Fruit fly (Drosophila melanogaster) whole organism, wandering third instar larva: Measurements from ENCODE around the gene Flacc.

Experiments used
- GATAd ChIP-seq: sonication (Bioruptor generic); optimal IDR thresholded peaks from 2 replicates; lab custom pipeline; 2016; ENCODE audit warnings: missing biosample characterization, missing genetic modification characterization
- HLH106 ChIP-seq: fragments of 200-800 bp; optimal IDR thresholded peaks from 3 replicates; lab custom pipeline; 2019; ENCODE audit warnings: missing biosample characterization, mild to moderate bottlenecking, missing genetic modification characterization, moderate library complexity
- Mio ChIP-seq: sonication (Bioruptor generic); optimal IDR thresholded peaks from 2 replicates; lab custom pipeline; 2016; ENCODE audit warnings: missing biosample characterization, missing genetic modification characterization
- foxo ChIP-seq, 2 experiments: fragments of 200-800 bp; sonication (Bioruptor generic); optimal IDR thresholded peaks; 2 replicates in 1 of 2; 3 replicates in 1 of 2; lab custom pipeline; 2016 to 2017; ENCODE audit warnings: missing biosample characterization in 2 of 2, missing genetic modification characterization in 2 of 2
- h ChIP-seq: fragments of 200-800 bp; sonication (Bioruptor generic); optimal IDR thresholded peaks from 3 replicates; lab custom pipeline; 2016; ENCODE audit warnings: missing biosample characterization, mild to moderate bottlenecking, missing genetic modification characterization
- psq ChIP-seq: fragments of 200-800 bp; sonication (Bioruptor generic); optimal IDR thresholded peaks from 3 replicates; lab custom pipeline; 2017; ENCODE audit warnings: missing biosample characterization, mild to moderate bottlenecking, missing genetic modification characterization, moderate library complexity
- usp ChIP-seq: fragments of >200 bp; optimal IDR thresholded peaks from 2 replicates; lab custom pipeline; 2017; ENCODE audit warnings: missing biosample characterization, missing genetic modification characterization
- woc ChIP-seq: sonication (Bioruptor generic); optimal IDR thresholded peaks from 2 replicates; lab custom pipeline; 2016; ENCODE audit warnings: missing biosample characterization, mild to moderate bottlenecking, missing genetic modification characterization

DNA sequence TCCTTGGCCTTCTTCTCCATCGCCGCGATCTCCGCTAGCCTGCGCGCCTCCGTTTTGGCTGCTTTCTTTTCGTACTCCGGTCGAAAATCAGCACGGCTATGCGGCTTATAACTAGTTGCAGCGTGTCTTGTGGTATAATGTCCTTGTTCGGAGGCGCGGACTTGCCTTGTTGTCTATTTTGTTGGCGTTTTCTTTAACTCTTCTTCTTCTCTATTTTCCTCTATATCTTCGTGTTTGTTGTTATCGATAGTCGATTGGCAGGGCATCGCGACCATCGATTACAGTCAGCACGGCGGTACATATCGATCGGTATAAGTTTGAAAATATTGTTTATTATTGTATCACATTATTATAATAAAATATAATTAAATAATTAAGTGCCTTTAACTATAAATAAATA, at the start of gene Flacc:
- TF ChIP-seq GATAd (GFP tag; lab: Kevin White, UChicago) (no peak), usp (GFP tag; lab: Kevin White, UChicago) (no peak), Mio (GFP tag; lab: Kevin White, UChicago) (no peak), h (no peak), woc (GFP tag; lab: Kevin White, UChicago) (no peak), foxo (GFP tag; optimal IDR thresholded peaks at IDR 0.05; lab: Kevin White, UChicago) (no peak), HLH106 (tag; lab: Kevin White, UChicago) (no peak), psq (GFP tag; lab: Kevin White, UChicago) (peak; percentile 65)
